Fruit fly (Drosophila melanogaster) whole organism, pupa: Measurements from ENCODE around the gene Cpr23B.
A peak's percentile ranks its signal among the peaks of the same experiment; 100 is the strongest.

Experiments
- CG10348 ChIP-seq: fragments of 200-800 bp; sonication (Bioruptor generic); IDR thresholded peaks from 2 replicates; pipeline ENCODE4 v1.3.6; 2022; ENCODE audit warnings: missing biosample characterization, missing genetic modification characterization
- CG15710 ChIP-seq: fragments of 200-800 bp; sonication (Bioruptor generic); optimal IDR thresholded peaks from 2 replicates; lab custom pipeline; 2018; ENCODE audit warnings: missing biosample characterization, mild to moderate bottlenecking, missing genetic modification characterization, moderate library complexity
- CG17806 ChIP-seq: fragments of 200-800 bp; sonication (Bioruptor generic); optimal IDR thresholded peaks from 2 replicates; lab custom pipeline; 2018; ENCODE audit warnings: missing biosample characterization, mild to moderate bottlenecking, missing genetic modification characterization, moderate library complexity
- CG32121 ChIP-seq: fragments of 200-800 bp; sonication (Bioruptor generic); IDR thresholded peaks from 2 replicates; pipeline ENCODE4 v1.3.6; 2022; ENCODE audit warnings: missing biosample characterization, missing genetic modification characterization
- CG4496 ChIP-seq: fragments of 200-800 bp; sonication (Bioruptor generic); IDR thresholded peaks from 3 replicates; pipeline ENCODE4 v1.3.6; 2022; ENCODE audit warnings: missing biosample characterization, missing genetic modification characterization
- CG8301 ChIP-seq: fragments of 200-800 bp; sonication (Bioruptor generic); optimal IDR thresholded peaks from 2 replicates; lab custom pipeline; 2018; ENCODE audit warnings: missing biosample characterization, mild to moderate bottlenecking, missing genetic modification characterization
- EcR ChIP-seq: fragments of 200-800 bp; sonication (Bioruptor generic); optimal IDR thresholded peaks from 3 replicates; lab custom pipeline; 2019; ENCODE audit warnings: missing biosample characterization, missing genetic modification characterization, mild to moderate bottlenecking, moderate library complexity, missing genetic modification reagents
- Ets98B ChIP-seq: fragments of 200-800 bp; sonication (Bioruptor generic); IDR thresholded peaks from 2 replicates; pipeline ENCODE4 v1.3.6; 2022; ENCODE audit warnings: missing biosample characterization, missing genetic modification characterization
- Pif1A ChIP-seq: fragments of 200-800 bp; sonication (Bioruptor generic); optimal IDR thresholded peaks from 3 replicates; lab custom pipeline; 2016; ENCODE audit warnings: missing biosample characterization, missing genetic modification characterization
- Pif1B ChIP-seq: fragments of 200-800 bp; sonication (Bioruptor generic); optimal IDR thresholded peaks from 3 replicates; lab custom pipeline; 2016; ENCODE audit warnings: missing biosample characterization, missing genetic modification characterization
- Snoo ChIP-seq: fragments of 200-800 bp; sonication (Bioruptor generic); optimal IDR thresholded peaks from 3 replicates; lab custom pipeline; 2017; ENCODE audit warnings: missing biosample characterization, mild to moderate bottlenecking, missing genetic modification characterization, inconsistent platforms
- fd96Ca ChIP-seq: fragments of 200-800 bp; sonication (Bioruptor generic); IDR thresholded peaks from 3 replicates; pipeline ENCODE4 v1.3.6; 2022; ENCODE audit warnings: missing biosample characterization, missing genetic modification characterization
- rn ChIP-seq: fragments of 200-800 bp; sonication (Bioruptor generic); IDR thresholded peaks from 2 replicates; pipeline ENCODE4 v1.3.6; 2022; ENCODE audit warnings: missing biosample characterization, missing genetic modification characterization

DNA sequence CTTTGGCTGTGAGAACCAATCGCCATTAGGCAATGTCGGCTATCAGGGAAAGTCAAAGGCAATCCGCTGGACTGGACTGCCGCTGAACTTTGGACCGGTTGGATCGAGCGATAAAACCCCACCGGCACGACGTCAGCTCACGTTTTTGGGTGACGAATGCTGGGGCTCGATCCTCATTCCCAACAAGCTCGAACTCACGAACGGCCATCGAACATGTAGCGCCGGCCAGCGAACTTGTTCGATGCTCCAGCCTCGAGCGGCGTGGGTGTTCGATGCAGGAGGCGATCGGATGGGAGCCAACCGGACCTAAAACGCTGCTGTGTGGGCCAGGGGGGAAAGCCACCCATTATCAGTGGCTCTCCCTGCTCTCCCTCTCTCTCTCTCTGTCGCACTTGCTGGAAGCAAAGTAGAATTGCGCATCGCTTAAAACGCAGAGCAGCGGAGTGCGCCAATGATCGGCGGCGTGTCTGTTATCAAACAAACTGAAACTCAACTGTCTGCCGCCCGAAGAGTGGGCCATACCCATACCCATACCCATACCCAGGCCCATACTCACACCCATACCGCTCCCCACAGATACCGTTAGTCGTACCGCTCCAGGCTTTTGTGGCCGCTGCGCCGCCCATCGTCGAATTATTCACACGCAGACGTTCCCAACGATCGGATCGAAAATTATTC is 33.4 kb upstream of the Cpr23B start, which contains the start of gene daw:
- no peak for TF ChIP-seq CG10348 (GFP tag; lab: Robert Waterston, UW)
- TF ChIP-seq Snoo: peak; percentile 49
- TF ChIP-seq CG17806: peak; percentile 10
- peak; percentile 27 for TF ChIP-seq EcR (GFP tag; lab: Kevin White, UChicago)
- no peak for TF ChIP-seq fd96Ca (GFP tag; lab: Robert Waterston, UW)
- TF ChIP-seq Ets98B: peak; percentile 72
- peak; percentile 42 for TF ChIP-seq CG8301 (tag; lab: Kevin White, UChicago)
- TF ChIP-seq CG15710 (tag; lab: Kevin White, UChicago): no peak
- TF ChIP-seq CG4496 (GFP tag; lab: Robert Waterston, UW): peak; percentile 85
- no peak for TF ChIP-seq rn (GFP tag; lab: Robert Waterston, UW)
- peak; percentile 79 for TF ChIP-seq Pif1B (GFP tag; lab: Kevin White, UChicago)
- peak; percentile 77 for TF ChIP-seq Pif1A (GFP tag; lab: Kevin White, UChicago)
- TF ChIP-seq CG32121: 0 out of 2 replicates have a peak, but pooled peaks have one; percentile 26
